Worm (Caenorhabditis elegans) whole organism, late embryonic: ENCODE measurements around the gene srv-19.

Source experiments
- C08G9.2 ChIP-seq: sonication (generic microtip); optimal IDR thresholded peaks from 2 replicates; lab custom pipeline; 2016; ENCODE audit warnings: mild to moderate bottlenecking, missing genetic modification characterization, moderate library complexity, missing compliant biosample characterization
- K02D7.2 ChIP-seq: sonication (generic microtip); optimal IDR thresholded peaks from 2 replicates; lab custom pipeline; 2017; ENCODE audit warnings: mild to moderate bottlenecking, missing genetic modification characterization, missing compliant biosample characterization
- K09A11.1 ChIP-seq: sonication (generic microtip); optimal IDR thresholded peaks from 2 replicates; lab custom pipeline; 2017; ENCODE audit warnings: antibody characterized with exemption, mild to moderate bottlenecking, missing genetic modification characterization, missing compliant biosample characterization; ENCODE audit not compliant: insufficient read depth
- T23F11.4 ChIP-seq: fragments of 200-800 bp; sonication (Bioruptor generic); optimal IDR thresholded peaks from 2 replicates; lab custom pipeline; 2018; ENCODE audit warnings: mild to moderate bottlenecking, missing genetic modification characterization, missing compliant biosample characterization
- Y22D7AL.16 ChIP-seq: sonication (generic microtip); optimal IDR thresholded peaks from 2 replicates; lab custom pipeline; 2016; ENCODE audit warnings: missing genetic modification characterization, missing compliant biosample characterization
- ceh-18 ChIP-seq: sonication (generic microtip); optimal IDR thresholded peaks from 2 replicates; lab custom pipeline; 2016; ENCODE audit warnings: missing genetic modification characterization, missing compliant biosample characterization
- ceh-19 ChIP-seq: fragments of 200-800 bp; sonication (Bioruptor generic); optimal IDR thresholded peaks from 2 replicates; lab custom pipeline; 2018; ENCODE audit warnings: mild to moderate bottlenecking, missing genetic modification characterization, missing compliant biosample characterization
- ceh-2 ChIP-seq: sonication (generic microtip); optimal IDR thresholded peaks from 2 replicates; lab custom pipeline; 2016; ENCODE audit warnings: missing genotype, missing genetic modification characterization, missing compliant biosample characterization
- ceh-22 ChIP-seq: sonication (generic microtip); optimal IDR thresholded peaks from 2 replicates; lab custom pipeline; 2017; ENCODE audit warnings: missing biosample characterization, missing genetic modification characterization
- ceh-30 ChIP-seq: fragments of 150-350 bp; optimal IDR thresholded peaks from 2 replicates; lab custom pipeline; 2014; ENCODE audit warnings: missing biosample characterization, missing genetic modification characterization
- ceh-31 ChIP-seq: sonication (generic microtip); optimal IDR thresholded peaks from 2 replicates; lab custom pipeline; 2016; ENCODE audit warnings: missing genetic modification characterization, missing compliant biosample characterization
- ceh-34 ChIP-seq: sonication (generic microtip); optimal IDR thresholded peaks from 2 replicates; lab custom pipeline; 2016; ENCODE audit warnings: mild to moderate bottlenecking, missing genetic modification characterization, missing compliant biosample characterization
- ceh-45 ChIP-seq: fragments of 200-800 bp; sonication (Bioruptor generic); IDR thresholded peaks from 2 replicates; pipeline ENCODE4 v1.3.6; 2022; ENCODE audit warnings: missing genetic modification reagents, missing genetic modification characterization, missing compliant biosample characterization
- ceh-48 ChIP-seq: sonication (generic microtip); optimal IDR thresholded peaks from 2 replicates; lab custom pipeline; 2016; ENCODE audit warnings: missing genetic modification characterization, inconsistent platforms, missing compliant biosample characterization
- ceh-6 ChIP-seq: fragments of 200-800 bp; sonication (Bioruptor generic); optimal IDR thresholded peaks from 2 replicates; lab custom pipeline; 2018; ENCODE audit warnings: mild to moderate bottlenecking, missing genetic modification characterization, missing compliant biosample characterization
- ceh-9 ChIP-seq: sonication (generic microtip); optimal IDR thresholded peaks from 2 replicates; lab custom pipeline; 2016; ENCODE audit warnings: mild to moderate bottlenecking, missing genetic modification characterization, inconsistent platforms, missing compliant biosample characterization
- dve-1 ChIP-seq: sonication (generic microtip); optimal IDR thresholded peaks from 2 replicates; lab custom pipeline; 2017; ENCODE audit warnings: antibody characterized with exemption, mild to moderate bottlenecking, missing genetic modification characterization, missing compliant biosample characterization
- elt-2 ChIP-seq: sonication (generic microtip); optimal IDR thresholded peaks from 2 replicates; lab custom pipeline; 2016; ENCODE audit warnings: missing genetic modification reagents, missing genetic modification characterization, missing compliant biosample characterization
- elt-4 ChIP-seq: sonication (generic microtip); optimal IDR thresholded peaks from 2 replicates; lab custom pipeline; 2016; ENCODE audit warnings: missing genetic modification characterization, missing compliant biosample characterization
- eyg-1 ChIP-seq: sonication (generic microtip); optimal IDR thresholded peaks from 2 replicates; lab custom pipeline; 2016; ENCODE audit warnings: missing genotype, missing genetic modification characterization, missing compliant biosample characterization
- fkh-6 ChIP-seq: sonication (generic microtip); optimal IDR thresholded peaks from 2 replicates; lab custom pipeline; 2016; ENCODE audit warnings: missing genetic modification characterization, missing compliant biosample characterization
- gmeb-2 ChIP-seq: sonication (generic microtip); optimal IDR thresholded peaks from 2 replicates; lab custom pipeline; 2016; ENCODE audit warnings: missing genetic modification characterization, inconsistent platforms, missing compliant biosample characterization
- hlh-15 ChIP-seq: sonication (generic microtip); optimal IDR thresholded peaks from 2 replicates; lab custom pipeline; 2016; ENCODE audit warnings: missing genetic modification characterization, missing compliant biosample characterization
- hlh-6 ChIP-seq: sonication (generic microtip); optimal IDR thresholded peaks from 2 replicates; lab custom pipeline; 2016; ENCODE audit warnings: missing genotype, missing genetic modification characterization, missing compliant biosample characterization
- hlh-8 ChIP-seq: sonication (generic microtip); optimal IDR thresholded peaks from 2 replicates; lab custom pipeline; 2016; ENCODE audit warnings: missing genotype, missing genetic modification characterization, missing compliant biosample characterization
- lim-6 ChIP-seq: sonication (generic microtip); optimal IDR thresholded peaks from 2 replicates; lab custom pipeline; 2016; ENCODE audit warnings: missing genetic modification characterization, missing compliant biosample characterization
- mec-3 ChIP-seq: sonication (generic microtip); optimal IDR thresholded peaks from 2 replicates; lab custom pipeline; 2016; ENCODE audit warnings: borderline replicate concordance, missing genetic modification characterization, missing compliant biosample characterization
- nfya-1 ChIP-seq: sonication (generic microtip); optimal IDR thresholded peaks from 2 replicates; lab custom pipeline; 2017; ENCODE audit warnings: missing genetic modification characterization, mild to moderate bottlenecking, missing compliant biosample characterization, antibody characterized with exemption, moderate library complexity
- nhr-11 ChIP-seq: fragments of 150-350 bp; optimal IDR thresholded peaks from 2 replicates; lab custom pipeline; 2014; ENCODE audit warnings: missing biosample characterization, missing genetic modification characterization
- npax-4 ChIP-seq: sonication (generic microtip); optimal IDR thresholded peaks from 2 replicates; lab custom pipeline; 2016; ENCODE audit warnings: missing genetic modification characterization, missing compliant biosample characterization
- odd-2 ChIP-seq: sonication (generic microtip); optimal IDR thresholded peaks from 2 replicates; lab custom pipeline; 2017; ENCODE audit warnings: antibody characterized with exemption, mild to moderate bottlenecking, missing genetic modification characterization, missing compliant biosample characterization
- pag-3 ChIP-seq: sonication (generic microtip); optimal IDR thresholded peaks from 2 replicates; lab custom pipeline; 2016; ENCODE audit warnings: missing compliant biosample characterization, missing genetic modification characterization, borderline replicate concordance
- pat-9 ChIP-seq: fragments of 200-800 bp; sonication (Bioruptor generic); optimal IDR thresholded peaks from 2 replicates; lab custom pipeline; 2018; ENCODE audit warnings: mild to moderate bottlenecking, missing genetic modification characterization, moderate library complexity, missing compliant biosample characterization
- pax-1 ChIP-seq: fragments of 150-350 bp; optimal IDR thresholded peaks from 2 replicates; lab custom pipeline; 2014; ENCODE audit warnings: missing biosample characterization, missing genetic modification characterization
- pha-2 ChIP-seq: sonication (generic microtip); optimal IDR thresholded peaks from 2 replicates; lab custom pipeline; 2017; ENCODE audit warnings: mild to moderate bottlenecking, missing genetic modification characterization, missing compliant biosample characterization
- pha-4 ChIP-seq: fragments of 150-350 bp; optimal IDR thresholded peaks from 2 replicates; lab custom pipeline; 2018; ENCODE audit warnings: missing biosample characterization, missing genetic modification reagents, missing genetic modification characterization
- pqm-1 ChIP-seq: sonication (generic microtip); optimal IDR thresholded peaks from 2 replicates; lab custom pipeline; 2016; ENCODE audit warnings: missing genetic modification characterization, missing compliant biosample characterization
- pros-1 ChIP-seq: fragments of 150-350 bp; optimal IDR thresholded peaks from 2 replicates; lab custom pipeline; 2014; ENCODE audit warnings: missing biosample characterization, missing genetic modification reagents, missing genetic modification characterization
- sdc-2 ChIP-seq: sonication (generic microtip); optimal IDR thresholded peaks from 2 replicates; lab custom pipeline; 2016; ENCODE audit warnings: missing genotype, missing genetic modification characterization, missing compliant biosample characterization
- sox-4 ChIP-seq: sonication (generic microtip); optimal IDR thresholded peaks from 2 replicates; lab custom pipeline; 2017; ENCODE audit warnings: mild to moderate bottlenecking, missing genetic modification characterization, inconsistent platforms, missing compliant biosample characterization
- syd-9 ChIP-seq: sonication (generic microtip); optimal IDR thresholded peaks from 2 replicates; lab custom pipeline; 2016; ENCODE audit warnings: mild to moderate bottlenecking, missing genetic modification characterization, moderate library complexity, missing compliant biosample characterization
- tbx-2 ChIP-seq: sonication (generic microtip); optimal IDR thresholded peaks from 2 replicates; lab custom pipeline; 2016; ENCODE audit warnings: missing genetic modification characterization, missing compliant biosample characterization
- tbx-7 ChIP-seq: sonication (generic microtip); optimal IDR thresholded peaks from 2 replicates; lab custom pipeline; 2016; ENCODE audit warnings: missing genotype, missing genetic modification characterization, missing compliant biosample characterization
- ttx-3 ChIP-seq: sonication (generic microtip); optimal IDR thresholded peaks from 2 replicates; lab custom pipeline; 2016; ENCODE audit warnings: missing genetic modification reagents, missing genetic modification characterization, missing compliant biosample characterization
- unc-3 ChIP-seq, 2 experiments: fragments of 200-800 bp in 1 of 2; sonication (Bioruptor generic) in 1 of 2; sonication (generic microtip) in 1 of 2; conservative IDR thresholded peaks in 1 of 2; optimal IDR thresholded peaks in 1 of 2; 2 replicates each; pipeline versions ENCODE4 v1.3.6 to Lab custom; 2016 to 2022; ENCODE audit warnings: missing compliant biosample characterization in 2 of 2, missing genetic modification characterization in 2 of 2, missing genetic modification reagents in 1 of 2
- unc-42 ChIP-seq: sonication (generic microtip); optimal IDR thresholded peaks from 2 replicates; lab custom pipeline; 2016; ENCODE audit warnings: missing genotype, missing genetic modification characterization, missing compliant biosample characterization
- unc-55 ChIP-seq: sonication (generic microtip); optimal IDR thresholded peaks from 2 replicates; lab custom pipeline; 2017; ENCODE audit warnings: missing biosample characterization, missing genetic modification reagents, missing genetic modification characterization
- unc-86 ChIP-seq: sonication (generic microtip); optimal IDR thresholded peaks from 2 replicates; lab custom pipeline; 2016; ENCODE audit warnings: missing genetic modification characterization, missing compliant biosample characterization
- ztf-16 ChIP-seq: sonication (generic microtip); optimal IDR thresholded peaks from 2 replicates; lab custom pipeline; 2017; ENCODE audit warnings: missing genetic modification characterization, missing compliant biosample characterization

srv-19 gene

ce11 chrIV:5860762-5861161, 13.0 kb downstream of the srv-19 start:
- no peak for TF ChIP-seq pat-9 (tag; lab: Kevin White, UChicago)
- TF ChIP-seq fkh-6 (tag; lab: Kevin White, UChicago), result no peak
- peak; percentile 22 for TF ChIP-seq ceh-2
- no peak for TF ChIP-seq mec-3 (tag; lab: Kevin White, UChicago)
- TF ChIP-seq Y22D7AL.16 (tag; lab: Kevin White, UChicago), result no peak
- no peak for TF ChIP-seq ceh-18 (tag; lab: Kevin White, UChicago)
- no peak for TF ChIP-seq pha-2 (tag; lab: Kevin White, UChicago)
- TF ChIP-seq npax-4 (tag; lab: Kevin White, UChicago), result no peak
- TF ChIP-seq hlh-15 (tag; lab: Kevin White, UChicago), result no peak
- no peak for TF ChIP-seq ceh-19 (GFP tag; lab: Kevin White, UChicago)
- no peak for TF ChIP-seq ztf-16 (tag; lab: Kevin White, UChicago)
- peak; percentile 78 for TF ChIP-seq ceh-31 (tag; lab: Kevin White, UChicago)
- no peak for TF ChIP-seq ceh-30
- TF ChIP-seq K09A11.1 (tag; lab: Kevin White, UChicago), result no peak
- TF ChIP-seq C08G9.2 (tag; lab: Kevin White, UChicago), result no peak
- TF ChIP-seq ceh-6 (GFP tag; lab: Kevin White, UChicago), result no peak
- no peak for TF ChIP-seq unc-42
- no peak for TF ChIP-seq elt-4
- no peak for TF ChIP-seq unc-55
- no peak for TF ChIP-seq nhr-11
- no peak for TF ChIP-seq pha-4
- TF ChIP-seq dve-1 (tag; lab: Kevin White, UChicago), result no peak
- no peak for TF ChIP-seq ceh-45
- TF ChIP-seq pqm-1 (tag; lab: Kevin White, UChicago), result no peak
- TF ChIP-seq ceh-9 (tag; lab: Kevin White, UChicago), result no peak
- no peak for TF ChIP-seq syd-9
- no peak for TF ChIP-seq T23F11.4
- no peak for TF ChIP-seq eyg-1
- peak; percentile 14 for TF ChIP-seq nfya-1 (tag; lab: Kevin White, UChicago)
- no peak for TF ChIP-seq ceh-48
- TF ChIP-seq K02D7.2 (tag; lab: Kevin White, UChicago), result no peak
- TF ChIP-seq tbx-2 (tag; lab: Kevin White, UChicago), result peak; percentile 37
- TF ChIP-seq ceh-34 (tag; lab: Kevin White, UChicago), result peak; percentile 19
- TF ChIP-seq odd-2, result no peak
- TF ChIP-seq gmeb-2 (tag; lab: Kevin White, UChicago), result no peak
- no peak for TF ChIP-seq unc-86
- TF ChIP-seq pax-1, result no peak
- TF ChIP-seq pros-1 (tag; lab: Kevin White, UChicago), result peak; percentile 50
- TF ChIP-seq hlh-6 (tag; lab: Kevin White, UChicago), result no peak
- TF ChIP-seq elt-2, result no peak
- no peak for TF ChIP-seq unc-3 (GFP tag; conservative IDR thresholded peaks at IDR 0.05; lab: Robert Waterston, UW)
- TF ChIP-seq unc-3 (tag; optimal IDR thresholded peaks at IDR 0.05; lab: Kevin White, UChicago), result no peak
- TF ChIP-seq hlh-8 (tag; lab: Kevin White, UChicago), result no peak
- no peak for TF ChIP-seq tbx-7

- TF ChIP-seq sox-4, result no peak
- TF ChIP-seq ttx-3 (tag; lab: Kevin White, UChicago), result no peak
- no peak for TF ChIP-seq ceh-6 (GFP tag; lab: Kevin White, UChicago)
- no peak for TF ChIP-seq lim-6 (tag; lab: Kevin White, UChicago)
- TF ChIP-seq ceh-48, result no peak
- no peak for TF ChIP-seq Y22D7AL.16 (tag; lab: Kevin White, UChicago)
- TF ChIP-seq ceh-22 (tag; lab: Kevin White, UChicago), result no peak
- no peak for TF ChIP-seq pag-3
- no peak for TF ChIP-seq ceh-9 (tag; lab: Kevin White, UChicago)
- TF ChIP-seq sdc-2, result no peak
Observed at ce11 chrIV:5859876-5860275, 13.8 kb downstream of the srv-19 start, which contains the start of gene C06E7.4. TSS of gene C06E7.4 (minus strand) at chrIV:5859976.
